Worm (Caenorhabditis elegans) whole organism, L4 larva: ENCODE data around the gene T24H10.5.

Experiments
- F49E8.2 ChIP-seq: sonication (generic microtip); optimal IDR thresholded peaks from 2 replicates; lab custom pipeline; 2016; ENCODE audit warnings: missing compliant biosample characterization, mild to moderate bottlenecking, missing genetic modification characterization, borderline replicate concordance
- nhr-42 ChIP-seq: fragments of 200-800 bp; sonication (Bioruptor generic); IDR thresholded peaks from 2 replicates; pipeline ENCODE4 v1.3.6; 2022; ENCODE audit warnings: missing genetic modification characterization, missing compliant biosample characterization
- skn-1 ChIP-seq: fragments of 150-350 bp; optimal IDR thresholded peaks from 2 replicates; lab custom pipeline; 2014; ENCODE audit warnings: missing biosample characterization, missing genetic modification characterization
- zag-1 ChIP-seq: fragments of 150-350 bp; optimal IDR thresholded peaks from 2 replicates; lab custom pipeline; 2014; ENCODE audit warnings: missing biosample characterization, missing genetic modification characterization
- ztf-11 ChIP-seq: fragments of 150-350 bp; optimal IDR thresholded peaks from 2 replicates; lab custom pipeline; 2014; ENCODE audit warnings: missing biosample characterization, missing genetic modification characterization

DNA sequence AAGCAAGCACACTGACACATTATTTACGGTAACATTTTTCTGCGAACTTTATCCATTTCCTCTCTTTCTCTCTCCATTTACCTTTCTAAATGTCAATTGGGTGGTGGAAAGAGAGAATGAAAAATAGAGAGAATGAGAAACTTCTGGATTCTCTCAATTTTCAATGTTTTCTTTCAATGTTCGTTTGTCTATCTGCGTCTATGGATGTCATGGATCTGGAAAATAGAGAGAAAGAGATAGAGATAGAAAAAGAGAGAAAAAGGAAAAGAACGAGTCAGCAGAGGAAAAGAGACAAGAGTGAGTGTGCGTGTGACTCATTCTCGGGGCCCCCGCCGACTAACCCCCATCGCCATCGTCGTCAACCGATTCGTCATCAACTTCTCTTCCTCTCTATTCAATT is 12.0 kb downstream of the T24H10.5 start, which contains the start of gene jun-1:
- TF ChIP-seq skn-1 (tag; lab: Kevin White, UChicago): no peak
- no peak for TF ChIP-seq nhr-42 (GFP tag; lab: Robert Waterston, UW)
- no peak for TF ChIP-seq zag-1 (tag; lab: Kevin White, UChicago)
- no peak for TF ChIP-seq F49E8.2 (tag; lab: Kevin White, UChicago)
- no peak for TF ChIP-seq ztf-11 (tag; lab: Kevin White, UChicago)
